Worm (Caenorhabditis elegans) whole organism, L4/young adult: ENCODE results near the gene cpr-8.

Source experiments
- dao-5 ChIP-seq: sonication (generic microtip); optimal IDR thresholded peaks from 2 replicates; lab custom pipeline; 2016; ENCODE audit warnings: missing genotype, missing genetic modification characterization, moderate library complexity, missing compliant biosample characterization
- him-1 ChIP-seq: sonication (generic microtip); optimal IDR thresholded peaks from 2 replicates; lab custom pipeline; 2016; ENCODE audit warnings: missing genotype, missing genetic modification reagents, missing genetic modification characterization, missing compliant biosample characterization

ce11 chrV:1155914-1156313 is 21.5 kb downstream of the cpr-8 start, which contains the start of gene cmd-1:
- TF ChIP-seq him-1 (tag; lab: Kevin White, UChicago), result no peak
- TF ChIP-seq dao-5, result no peak
